Worm (Caenorhabditis elegans): Measurements from ENCODE around the gene lgc-17.

Gene lgc-17

DNA sequence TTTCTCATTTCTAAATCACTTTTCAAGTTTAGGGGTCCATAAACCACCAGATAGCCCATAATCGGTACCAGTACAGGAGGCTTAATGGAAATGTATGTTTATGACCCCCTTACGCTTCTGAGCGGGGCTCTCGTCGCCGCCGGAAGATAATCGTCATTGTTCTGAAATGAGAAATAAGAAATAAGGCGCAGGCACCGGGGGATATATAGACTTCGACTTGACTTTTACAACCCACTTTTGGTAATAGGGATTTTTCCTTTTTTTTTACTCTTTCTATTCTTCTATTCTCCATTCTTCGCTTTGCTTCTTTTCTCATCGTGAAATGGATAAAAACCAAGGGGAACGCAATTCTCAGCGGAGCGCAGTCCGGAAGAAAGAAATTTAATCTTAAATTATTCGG, 26.2 kb upstream of the lgc-17 start:
- TF ChIP-seq ref-1 (GFP tag; conservative IDR thresholded peaks at IDR 0.05) (no peak), med-1 (GFP tag; optimal IDR thresholded peaks at IDR 0.05; ENCODE audit: insufficient read depth) (no peak), flt-1 (GFP tag; IDR thresholded peaks at IDR 0.05) (no peak), T22C8.4 (GFP tag; IDR thresholded peaks at IDR 0.05) (no peak), ztf-23 (GFP tag; IDR thresholded peaks at IDR 0.05) (no peak), ztf-29 (GFP tag; IDR thresholded peaks at IDR 0.05) (no peak), tab-1 (GFP tag; IDR thresholded peaks at IDR 0.05) (no peak), klf-2 (GFP tag; conservative IDR thresholded peaks at IDR 0.05) (no peak), cog-1 (tag; optimal IDR thresholded peaks at IDR 0.05) (no peak)

ce11 chrX:12097995-12098394, 23.4 kb upstream of the lgc-17 start:
- no peak for TF ChIP-seq ztf-29 (GFP tag; IDR thresholded peaks at IDR 0.05)
- TF ChIP-seq cog-1 (tag; optimal IDR thresholded peaks at IDR 0.05) = no peak
- TF ChIP-seq ztf-23 (GFP tag; IDR thresholded peaks at IDR 0.05) = no peak
- no peak for TF ChIP-seq T22C8.4 (GFP tag; IDR thresholded peaks at IDR 0.05)
- no peak for TF ChIP-seq ref-1 (GFP tag; conservative IDR thresholded peaks at IDR 0.05)
- TF ChIP-seq med-1 (GFP tag; optimal IDR thresholded peaks at IDR 0.05; ENCODE audit: insufficient read depth) = no peak
- TF ChIP-seq klf-2 (GFP tag; conservative IDR thresholded peaks at IDR 0.05) = no peak
- no peak for TF ChIP-seq tab-1 (GFP tag; IDR thresholded peaks at IDR 0.05)
- TF ChIP-seq flt-1 (GFP tag; IDR thresholded peaks at IDR 0.05) = no peak

ce11 chrX:12103712-12104111, 17.7 kb upstream of the lgc-17 start, which contains the start of gene W03G11.3:
Gene W03G11.3 (minus strand): TSS chrX:12103812.
- TF ChIP-seq ztf-23 (GFP tag; IDR thresholded peaks at IDR 0.05) = no peak

DNA sequence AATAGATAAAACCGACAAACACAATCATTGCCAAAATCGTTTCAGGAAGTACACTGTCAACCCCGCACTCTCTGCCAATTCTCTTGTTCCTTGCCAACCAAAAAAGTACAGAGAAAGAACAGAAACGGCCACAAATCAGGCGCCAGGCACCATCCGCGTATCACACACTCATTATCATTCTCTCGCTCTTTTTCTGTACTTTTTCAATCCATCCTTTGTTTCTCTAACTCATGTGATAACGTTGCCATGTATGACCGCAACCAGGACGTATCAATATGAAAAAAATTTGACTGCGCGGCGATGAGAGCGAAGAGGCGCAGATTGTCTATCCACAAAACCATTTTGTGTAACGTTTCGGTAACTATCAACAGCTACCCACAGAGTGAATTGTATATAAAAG, 16.8 kb upstream of the lgc-17 start, which contains the start of gene col-181:
Gene col-181, plus strand, starts transcription at position 301 of the 400 bp plus-strand sequence.
- TF ChIP-seq klf-2 (GFP tag; conservative IDR thresholded peaks at IDR 0.05) (no peak), T22C8.4 (GFP tag; IDR thresholded peaks at IDR 0.05) (no peak), ztf-29 (GFP tag; IDR thresholded peaks at IDR 0.05) (no peak), ref-1 (GFP tag; conservative IDR thresholded peaks at IDR 0.05) (no peak), flt-1 (GFP tag; IDR thresholded peaks at IDR 0.05) (no peak), ztf-23 (GFP tag; IDR thresholded peaks at IDR 0.05) (no peak)

DNA sequence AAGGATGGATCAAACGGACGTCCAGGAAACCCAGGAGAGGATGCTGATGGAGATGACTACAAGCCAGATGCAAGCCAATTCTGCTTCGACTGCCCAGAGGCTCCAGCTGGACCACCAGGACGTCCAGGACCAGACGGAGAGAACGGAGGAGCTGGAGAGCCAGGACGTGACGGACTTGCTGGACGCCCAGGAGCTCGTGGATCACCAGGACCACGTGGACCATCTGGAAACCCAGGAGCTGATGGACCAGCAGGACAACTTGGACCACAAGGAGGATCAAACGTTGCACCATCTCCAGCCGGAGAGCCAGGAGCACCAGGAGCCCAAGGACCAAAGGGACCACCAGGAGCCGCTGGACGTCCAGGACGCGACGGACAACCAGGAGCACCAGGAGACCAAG, 15.9 kb upstream of the lgc-17 start:
- TF ChIP-seq flt-1 (GFP tag; IDR thresholded peaks at IDR 0.05) = no peak
- TF ChIP-seq cog-1 (tag; optimal IDR thresholded peaks at IDR 0.05) = no peak
- no peak for TF ChIP-seq T22C8.4 (GFP tag; IDR thresholded peaks at IDR 0.05)
- TF ChIP-seq tab-1 (GFP tag; IDR thresholded peaks at IDR 0.05) = no peak
- no peak for TF ChIP-seq med-1 (GFP tag; optimal IDR thresholded peaks at IDR 0.05; ENCODE audit: insufficient read depth)
- no peak for TF ChIP-seq ztf-23 (GFP tag; IDR thresholded peaks at IDR 0.05)
- no peak for TF ChIP-seq klf-2 (GFP tag; conservative IDR thresholded peaks at IDR 0.05)
- TF ChIP-seq ref-1 (GFP tag; conservative IDR thresholded peaks at IDR 0.05) = no peak
- TF ChIP-seq ztf-29 (GFP tag; IDR thresholded peaks at IDR 0.05) = no peak

ce11 chrX:12106004-12106403, 15.4 kb upstream of the lgc-17 start:
- TF ChIP-seq T22C8.4 (GFP tag; IDR thresholded peaks at IDR 0.05) (peak; percentile 97), flt-1 (GFP tag; IDR thresholded peaks at IDR 0.05) (peak; percentile 99), ref-1 (GFP tag; conservative IDR thresholded peaks at IDR 0.05) (peak; percentile 96), med-1 (GFP tag; optimal IDR thresholded peaks at IDR 0.05; ENCODE audit: insufficient read depth) (peak; percentile 90), tab-1 (GFP tag; IDR thresholded peaks at IDR 0.05) (no peak; the same call in 1 of the 2 replicates), klf-2 (GFP tag; conservative IDR thresholded peaks at IDR 0.05) (peak; percentile 98), cog-1 (tag; optimal IDR thresholded peaks at IDR 0.05) (peak; percentile 95), ztf-29 (GFP tag; IDR thresholded peaks at IDR 0.05) (peak; percentile 98), ztf-23 (GFP tag; IDR thresholded peaks at IDR 0.05) (peak; percentile 98)

DNA sequence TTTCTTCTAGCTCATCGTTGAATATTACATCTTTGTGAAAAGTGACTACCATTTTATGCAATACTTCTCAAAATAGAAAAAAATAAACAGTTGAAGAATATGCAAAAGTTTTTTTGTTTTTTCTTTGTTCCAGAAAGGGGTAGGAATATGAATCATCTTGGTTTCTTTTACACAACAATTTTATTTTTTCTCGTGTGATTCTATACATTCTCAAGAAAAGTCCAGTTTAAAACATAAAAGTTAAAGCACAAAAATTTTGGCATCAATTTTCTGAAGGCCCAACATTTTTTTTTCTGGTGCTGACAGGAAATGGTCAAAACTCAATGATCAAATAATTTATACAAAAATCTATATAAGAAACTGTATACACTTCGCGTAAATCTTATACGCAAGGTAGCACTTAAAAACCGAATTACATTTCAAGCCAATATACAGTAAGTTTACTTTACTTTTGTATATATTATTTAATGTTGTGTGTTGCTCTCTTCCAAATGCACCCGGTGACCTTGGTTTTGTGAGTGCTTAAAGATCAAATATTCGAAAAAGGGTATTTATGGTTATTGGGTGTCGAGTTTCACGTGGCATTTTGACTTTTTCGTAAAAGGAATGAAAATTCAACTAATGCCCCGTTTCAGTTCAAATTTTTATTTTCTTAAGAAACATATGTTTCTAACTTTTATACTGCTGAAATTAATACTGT, 12.7 kb upstream of the lgc-17 start, which contains the start of the genes W03G11.2 and lgc-13:
Gene W03G11.2, minus strand, starts transcription at position 101 of the 700 bp plus-strand sequence.
Gene lgc-13, plus strand, starts transcription at position 650 of the 700 bp plus-strand sequence.
- no peak for TF ChIP-seq ztf-29 (GFP tag; IDR thresholded peaks at IDR 0.05)
- no peak for TF ChIP-seq T22C8.4 (GFP tag; IDR thresholded peaks at IDR 0.05)
- TF ChIP-seq ref-1 (GFP tag; conservative IDR thresholded peaks at IDR 0.05) = no peak
- TF ChIP-seq tab-1 (GFP tag; IDR thresholded peaks at IDR 0.05) = no peak
- no peak for TF ChIP-seq ztf-23 (GFP tag; IDR thresholded peaks at IDR 0.05)
- no peak for TF ChIP-seq flt-1 (GFP tag; IDR thresholded peaks at IDR 0.05)
- no peak for TF ChIP-seq klf-2 (GFP tag; conservative IDR thresholded peaks at IDR 0.05)
- TF ChIP-seq med-1 (GFP tag; optimal IDR thresholded peaks at IDR 0.05; ENCODE audit: insufficient read depth) = no peak
- no peak for TF ChIP-seq cog-1 (tag; optimal IDR thresholded peaks at IDR 0.05)

DNA sequence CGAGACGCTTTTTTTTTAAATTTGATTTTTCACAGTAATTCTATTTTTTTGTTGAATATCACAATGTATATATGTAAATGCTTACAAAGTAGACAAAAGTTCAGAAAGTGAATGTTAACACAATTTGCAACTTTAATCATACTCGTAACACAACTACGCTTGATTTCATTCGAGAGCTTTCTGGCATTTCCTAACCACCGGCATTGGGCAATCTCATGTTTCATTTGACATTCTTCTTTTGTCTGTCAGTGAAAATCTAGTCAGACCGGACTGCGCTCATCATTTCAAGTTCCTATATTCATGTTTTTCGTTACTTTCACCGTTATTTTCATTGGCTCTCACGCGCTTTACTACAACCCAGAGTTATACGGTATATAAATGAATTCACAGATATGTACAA, 10.2 kb upstream of the lgc-17 start, which contains the start of gene lgc-14:
Gene lgc-14, plus strand, starts transcription at position 301 of the 400 bp plus-strand sequence.
- TF ChIP-seq cog-1 (tag; optimal IDR thresholded peaks at IDR 0.05) = no peak
- TF ChIP-seq tab-1 (GFP tag; IDR thresholded peaks at IDR 0.05) = no peak
- no peak for TF ChIP-seq flt-1 (GFP tag; IDR thresholded peaks at IDR 0.05)
- no peak for TF ChIP-seq T22C8.4 (GFP tag; IDR thresholded peaks at IDR 0.05)
- no peak for TF ChIP-seq med-1 (GFP tag; optimal IDR thresholded peaks at IDR 0.05; ENCODE audit: insufficient read depth)
- no peak for TF ChIP-seq ztf-23 (GFP tag; IDR thresholded peaks at IDR 0.05)
- no peak for TF ChIP-seq ztf-29 (GFP tag; IDR thresholded peaks at IDR 0.05)
- no peak for TF ChIP-seq ref-1 (GFP tag; conservative IDR thresholded peaks at IDR 0.05)
- TF ChIP-seq klf-2 (GFP tag; conservative IDR thresholded peaks at IDR 0.05) = no peak

ce11 chrX:12114024-12114423, 7.4 kb upstream of the lgc-17 start, which contains the start of gene lgc-15:
Gene lgc-15 (plus strand): TSS chrX:12114324.
- no peak for TF ChIP-seq ztf-29 (GFP tag; IDR thresholded peaks at IDR 0.05)

DNA sequence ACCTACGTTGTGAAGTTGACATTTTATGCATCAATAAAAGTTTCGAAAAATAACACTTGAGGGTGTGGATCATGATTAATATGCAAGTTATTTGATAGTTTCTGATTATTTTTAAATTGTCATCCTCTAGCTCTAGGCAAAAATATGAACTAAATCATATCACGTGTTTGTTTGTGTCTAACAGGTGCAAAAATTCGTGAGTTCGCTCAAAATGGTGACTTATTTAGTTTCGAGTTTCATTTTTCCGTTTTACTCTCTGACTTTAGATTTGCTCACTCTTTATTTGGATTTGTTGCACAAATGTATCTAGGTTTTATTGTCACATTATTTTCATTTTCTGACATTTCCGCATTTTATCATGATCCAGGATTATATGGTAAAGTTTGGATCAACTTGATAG, 3.0 kb upstream of the lgc-17 start, which contains the start of gene lgc-16:
Gene lgc-16, plus strand, starts transcription at position 301 of the 400 bp plus-strand sequence.
- no peak for TF ChIP-seq med-1 (GFP tag; optimal IDR thresholded peaks at IDR 0.05; ENCODE audit: insufficient read depth)
- TF ChIP-seq cog-1 (tag; optimal IDR thresholded peaks at IDR 0.05) = no peak
- no peak for TF ChIP-seq tab-1 (GFP tag; IDR thresholded peaks at IDR 0.05)

Data from whole organism, midembryonic.